Fruit fly (Drosophila melanogaster) whole organism, pupa: ENCODE data around the gene CG16789.

Experiments
- CG12605 ChIP-seq: fragments of 200-800 bp; sonication (Bioruptor generic); IDR thresholded peaks from 2 replicates; pipeline ENCODE4 v1.3.6; 2022; ENCODE audit warnings: missing biosample characterization, missing genetic modification characterization
- CG13204 ChIP-seq: fragments of 200-800 bp; sonication (Bioruptor generic); optimal IDR thresholded peaks from 2 replicates; lab custom pipeline; 2018; ENCODE audit warnings: missing biosample characterization, mild to moderate bottlenecking, missing genetic modification characterization, moderate library complexity
- CG14655 ChIP-seq: fragments of 200-800 bp; sonication (Bioruptor generic); optimal IDR thresholded peaks from 3 replicates; lab custom pipeline; 2017; ENCODE audit warnings: mild to moderate bottlenecking, missing biosample characterization, missing genetic modification reagents, missing genetic modification characterization
- CG17806 ChIP-seq: fragments of 200-800 bp; sonication (Bioruptor generic); optimal IDR thresholded peaks from 2 replicates; lab custom pipeline; 2018; ENCODE audit warnings: missing biosample characterization, mild to moderate bottlenecking, missing genetic modification characterization, moderate library complexity
- CG4496 ChIP-seq: fragments of 200-800 bp; sonication (Bioruptor generic); IDR thresholded peaks from 3 replicates; pipeline ENCODE4 v1.3.6; 2022; ENCODE audit warnings: missing biosample characterization, missing genetic modification characterization
- CG8301 ChIP-seq: fragments of 200-800 bp; sonication (Bioruptor generic); optimal IDR thresholded peaks from 2 replicates; lab custom pipeline; 2018; ENCODE audit warnings: missing biosample characterization, mild to moderate bottlenecking, missing genetic modification characterization
- CG9948 ChIP-seq: fragments of 200-800 bp; sonication (Bioruptor generic); optimal IDR thresholded peaks from 2 replicates; lab custom pipeline; 2018; ENCODE audit warnings: missing biosample characterization, mild to moderate bottlenecking, missing genetic modification characterization, moderate library complexity
- D1 ChIP-seq: fragments of 200-800 bp; sonication (Bioruptor generic); optimal IDR thresholded peaks from 2 replicates; lab custom pipeline; 2018; ENCODE audit warnings: missing biosample characterization, mild to moderate bottlenecking, missing genetic modification characterization, moderate library complexity
- EcR ChIP-seq: fragments of 200-800 bp; sonication (Bioruptor generic); optimal IDR thresholded peaks from 3 replicates; lab custom pipeline; 2019; ENCODE audit warnings: missing biosample characterization, missing genetic modification characterization, mild to moderate bottlenecking, moderate library complexity, missing genetic modification reagents
- Ets98B ChIP-seq: fragments of 200-800 bp; sonication (Bioruptor generic); IDR thresholded peaks from 2 replicates; pipeline ENCODE4 v1.3.6; 2022; ENCODE audit warnings: missing biosample characterization, missing genetic modification characterization
- Snoo ChIP-seq: fragments of 200-800 bp; sonication (Bioruptor generic); optimal IDR thresholded peaks from 3 replicates; lab custom pipeline; 2017; ENCODE audit warnings: missing biosample characterization, mild to moderate bottlenecking, missing genetic modification characterization, inconsistent platforms
- fd96Ca ChIP-seq: fragments of 200-800 bp; sonication (Bioruptor generic); IDR thresholded peaks from 3 replicates; pipeline ENCODE4 v1.3.6; 2022; ENCODE audit warnings: missing biosample characterization, missing genetic modification characterization
- gl ChIP-seq: fragments of 200-800 bp; sonication (Bioruptor generic); optimal IDR thresholded peaks from 2 replicates; lab custom pipeline; 2018; ENCODE audit warnings: missing biosample characterization, mild to moderate bottlenecking, missing genetic modification characterization
- rn ChIP-seq: fragments of 200-800 bp; sonication (Bioruptor generic); IDR thresholded peaks from 2 replicates; pipeline ENCODE4 v1.3.6; 2022; ENCODE audit warnings: missing biosample characterization, missing genetic modification characterization

dm6 chr3R:9546808-9547381 lies 19.1 kb upstream of the CG16789 start:
- TF ChIP-seq rn (GFP tag; lab: Robert Waterston, UW), result no peak
- TF ChIP-seq CG13204 (GFP tag; lab: Kevin White, UChicago), result no peak
- TF ChIP-seq CG12605 (GFP tag; lab: Robert Waterston, UW), result no peak
- TF ChIP-seq EcR (GFP tag; lab: Kevin White, UChicago), result no peak
- TF ChIP-seq CG9948 (tag; lab: Kevin White, UChicago), result no peak
- TF ChIP-seq CG4496 (GFP tag; lab: Robert Waterston, UW), result no peak
- TF ChIP-seq D1, result no peak
- no peak for TF ChIP-seq Snoo
- no peak for TF ChIP-seq CG17806 (tag; lab: Kevin White, UChicago)
- no peak for TF ChIP-seq CG8301 (tag; lab: Kevin White, UChicago)
- no peak for TF ChIP-seq Ets98B (GFP tag; lab: Robert Waterston, UW)
- no peak for TF ChIP-seq gl (tag; lab: Kevin White, UChicago)
- TF ChIP-seq fd96Ca (GFP tag; lab: Robert Waterston, UW), result no peak
- no peak for TF ChIP-seq CG14655
